Fruit fly (Drosophila melanogaster): Measurements from ENCODE around the gene Npc1a.
A peak's percentile ranks its signal among the peaks of the same experiment; 100 is the strongest.

Npc1a gene

DNA sequence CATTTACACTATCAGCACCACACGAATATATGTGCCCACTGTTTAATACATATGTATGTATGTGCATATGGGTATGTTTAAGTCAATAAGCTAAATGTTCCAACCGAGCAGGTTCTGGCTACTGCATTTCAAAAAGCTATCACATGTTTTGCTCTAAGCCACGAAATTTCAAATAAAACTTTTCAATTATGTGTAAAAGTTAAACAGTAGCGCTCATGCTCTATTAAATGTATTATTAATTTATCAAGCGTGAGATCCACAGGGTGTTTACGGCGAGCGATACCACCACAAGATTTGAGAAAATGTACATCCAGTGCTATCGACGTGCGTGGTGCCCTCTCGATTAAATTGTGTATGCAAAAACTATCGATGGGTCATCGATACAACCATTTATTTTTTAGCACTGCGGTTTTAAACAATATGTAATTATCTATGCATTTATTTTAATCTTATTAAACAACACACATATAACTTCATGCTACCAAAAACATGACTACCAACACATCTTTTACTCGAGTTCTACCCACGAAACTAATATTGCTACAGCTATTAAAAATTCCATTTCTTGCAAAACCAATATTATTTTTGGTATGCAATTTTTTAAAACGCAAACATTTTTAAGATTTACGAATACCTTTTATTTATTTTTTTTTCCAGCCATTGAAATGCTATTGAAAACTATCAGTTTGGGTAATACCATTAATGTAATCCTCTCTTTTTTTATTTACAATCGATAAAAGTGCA lies 39.9 kb upstream of the Npc1a start, which contains the start of gene Pten (continued):
- no peak for TF ChIP-seq Usf (GFP tag; optimal IDR thresholded peaks at IDR 0.05)
- peak; percentile 31 for TF ChIP-seq pb (GFP tag; optimal IDR thresholded peaks at IDR 0.05)
- peak; percentile 63 for TF ChIP-seq grau (tag; optimal IDR thresholded peaks at IDR 0.05)
- TF ChIP-seq her (GFP tag; optimal IDR thresholded peaks at IDR 0.05), result no peak
- no peak; the same call in 1 of the 2 replicates for TF ChIP-seq CG14667 (GFP tag; IDR thresholded peaks at IDR 0.05)
- no peak for TF ChIP-seq CrebB (tag; optimal IDR thresholded peaks at IDR 0.05)
- no peak for TF ChIP-seq ro (GFP tag; IDR thresholded peaks at IDR 0.05)
- TF ChIP-seq CG4820 (GFP tag; optimal IDR thresholded peaks at IDR 0.05), result peak; percentile 76
- TF ChIP-seq CG4360 (GFP tag; IDR thresholded peaks at IDR 0.05), result peak; percentile 51; the same call in 1 of the 2 replicates
- TF ChIP-seq CG2712 (tag; optimal IDR thresholded peaks at IDR 0.05), result peak; percentile 83
- TF ChIP-seq ATbp (GFP tag; optimal IDR thresholded peaks at IDR 0.05), result no peak
- peak; percentile 72 for TF ChIP-seq sqz (GFP tag; optimal IDR thresholded peaks at IDR 0.05)
- peak; percentile 64 for TF ChIP-seq tx (GFP tag; optimal IDR thresholded peaks at IDR 0.05)
- no peak for TF ChIP-seq Mrtf (GFP tag; IDR thresholded peaks at IDR 0.05)
- TF ChIP-seq crp (GFP tag; optimal IDR thresholded peaks at IDR 0.05), result peak in 1 of 2 experiments; percentile 15
- no peak for TF ChIP-seq CG31224 (GFP tag; IDR thresholded peaks at IDR 0.05)
- TF ChIP-seq CG8290 (GFP tag; optimal IDR thresholded peaks at IDR 0.05), result no peak
- TF ChIP-seq CG8290 (tag; optimal IDR thresholded peaks at IDR 0.05), result peak in 1 of 2 experiments; percentile 12
- peak; percentile 35 for TF ChIP-seq CG34376 (GFP tag; optimal IDR thresholded peaks at IDR 0.05)
- peak; percentile 58 for TF ChIP-seq Dip3 (GFP tag; optimal IDR thresholded peaks at IDR 0.05)
- TF ChIP-seq zen2 (GFP tag; IDR thresholded peaks at IDR 0.05; ENCODE audit: partially characterized antibody), result no peak; the same call in 2 of the 3 replicates
- TF ChIP-seq hb (GFP tag; IDR thresholded peaks at IDR 0.05; ENCODE audit: partially characterized antibody), result peak; percentile 87; the same call in 2 of the 3 replicates
- peak; percentile 61 for TF ChIP-seq fu2 (GFP tag; optimal IDR thresholded peaks at IDR 0.05)
- TF ChIP-seq row (GFP tag; IDR thresholded peaks at IDR 0.05), result peak; percentile 87
- TF ChIP-seq Taf1 (GFP tag; IDR thresholded peaks at IDR 0.05), result 0 out of 2 replicates have a peak, but pooled peaks have one; percentile 18
- TF ChIP-seq en (GFP tag; optimal IDR thresholded peaks at IDR 0.05), result peak; percentile 51
- TF ChIP-seq CG15601 (tag; optimal IDR thresholded peaks at IDR 0.05), result no peak
- TF ChIP-seq Atf3 (GFP tag; optimal IDR thresholded peaks at IDR 0.05), result peak; percentile 68
- peak; percentile 74 for TF ChIP-seq cad (GFP tag; optimal IDR thresholded peaks at IDR 0.05)
- no peak for TF ChIP-seq Dfd (GFP tag; optimal IDR thresholded peaks at IDR 0.05)
- TF ChIP-seq toy (GFP tag; IDR thresholded peaks at IDR 0.05), result no peak
- TF ChIP-seq run (tag; optimal IDR thresholded peaks at IDR 0.05), result no peak
- TF ChIP-seq CG32772 (GFP tag; IDR thresholded peaks at IDR 0.05), result no peak
- TF ChIP-seq HLH3B (GFP tag; IDR thresholded peaks at IDR 0.05), result no peak
- TF ChIP-seq eve (GFP tag; optimal IDR thresholded peaks at IDR 0.05), result peak in 1 of 2 experiments; percentile 8
- TF ChIP-seq CG17385 (GFP tag; optimal IDR thresholded peaks at IDR 0.05), result peak; percentile 44
- no peak for TF ChIP-seq CG8478 (optimal IDR thresholded peaks at IDR 0.05)
- peak; percentile 5 for TF ChIP-seq shn (GFP tag; optimal IDR thresholded peaks at IDR 0.05)
- TF ChIP-seq CG6854 (GFP tag; optimal IDR thresholded peaks at IDR 0.05), result peak; percentile 5
- no peak for TF ChIP-seq org-1 (GFP tag; optimal IDR thresholded peaks at IDR 0.05)
- peak; percentile 36 for TF ChIP-seq Myb (GFP tag; optimal IDR thresholded peaks at IDR 0.05)
- TF ChIP-seq insv (GFP tag; optimal IDR thresholded peaks at IDR 0.05), result no peak
- no peak for TF ChIP-seq bigmax (GFP tag; optimal IDR thresholded peaks at IDR 0.05)
- TF ChIP-seq CG6654 (GFP tag; optimal IDR thresholded peaks at IDR 0.05), result no peak
- no peak for TF ChIP-seq danr (GFP tag; IDR thresholded peaks at IDR 0.05)
- TF ChIP-seq HLH54F (GFP tag; optimal IDR thresholded peaks at IDR 0.05), result peak; percentile 51
- TF ChIP-seq bcd (GFP tag; optimal IDR thresholded peaks at IDR 0.05), result no peak
- TF ChIP-seq gsb (GFP tag; IDR thresholded peaks at IDR 0.05), result no peak
- peak; percentile 27 for TF ChIP-seq CG12219 (GFP tag; optimal IDR thresholded peaks at IDR 0.05)
- peak; percentile 16 for TF ChIP-seq CG7271 (tag; optimal IDR thresholded peaks at IDR 0.05)
- peak; percentile 83 for TF ChIP-seq pzg (GFP tag; optimal IDR thresholded peaks at IDR 0.05)
